Worm (Caenorhabditis elegans) whole organism, young adult: ENCODE measurements around the gene C25A8.2.

Experiments used
- C06A6.2 ChIP-seq: fragments of 200-800 bp; sonication (Bioruptor generic); conservative IDR thresholded peaks from 2 replicates; pipeline ENCODE4 v1.3.6; 2022; ENCODE audit warnings: missing genetic modification characterization, missing compliant biosample characterization
- F10E7.11 ChIP-seq: sonication (generic microtip); optimal IDR thresholded peaks from 2 replicates; lab custom pipeline; 2017; ENCODE audit warnings: mild to moderate bottlenecking, missing genetic modification characterization, moderate library complexity, missing compliant biosample characterization
- F23B12.7 ChIP-seq: sonication (generic microtip); optimal IDR thresholded peaks from 2 replicates; lab custom pipeline; 2017; ENCODE audit warnings: missing genetic modification characterization, mild to moderate bottlenecking, missing compliant biosample characterization, antibody characterized with exemption, moderate library complexity; ENCODE audit not compliant: insufficient read depth
- F52B5.7 ChIP-seq: sonication (generic microtip); optimal IDR thresholded peaks from 2 replicates; lab custom pipeline; 2016; ENCODE audit warnings: mild to moderate bottlenecking, missing genetic modification characterization, missing compliant biosample characterization
- F57A8.1 ChIP-seq: fragments of 200-800 bp; sonication (Bioruptor generic); optimal IDR thresholded peaks from 2 replicates; lab custom pipeline; 2018; ENCODE audit warnings: mild to moderate bottlenecking, missing genetic modification characterization, moderate library complexity, missing compliant biosample characterization
- T26A5.8 ChIP-seq: sonication (generic microtip); optimal IDR thresholded peaks from 2 replicates; lab custom pipeline; 2016; ENCODE audit warnings: missing genetic modification characterization, missing compliant biosample characterization
- Y53F4B.3 ChIP-seq: fragments of 200-800 bp; sonication (Bioruptor generic); IDR thresholded peaks from 2 replicates; pipeline ENCODE4 v1.3.6; 2022; ENCODE audit warnings: missing genetic modification reagents, missing genetic modification characterization, missing compliant biosample characterization
- Y67H2A.10 ChIP-seq: fragments of 200-800 bp; sonication (Bioruptor generic); conservative IDR thresholded peaks from 2 replicates; pipeline ENCODE4 v1.3.6; 2022; ENCODE audit warnings: missing genetic modification reagents, missing genetic modification characterization, missing compliant biosample characterization
- Y79H2A.3 ChIP-seq: fragments of 200-800 bp; sonication (Bioruptor generic); conservative IDR thresholded peaks from 2 replicates; pipeline ENCODE4 v1.3.6; 2022; ENCODE audit warnings: missing genetic modification reagents, missing genetic modification characterization, missing compliant biosample characterization
- Y95B8A.8 ChIP-seq: fragments of 200-800 bp; sonication (Bioruptor generic); IDR thresholded peaks from 2 replicates; pipeline ENCODE4 v1.3.6; 2022; ENCODE audit warnings: missing genetic modification reagents, missing genetic modification characterization, missing compliant biosample characterization
- aptf-3 ChIP-seq: fragments of 200-800 bp; sonication (Bioruptor generic); IDR thresholded peaks from 2 replicates; pipeline ENCODE4 v1.3.6; 2022; ENCODE audit warnings: missing genetic modification characterization, missing compliant biosample characterization
- ccch-3 ChIP-seq: fragments of 200-800 bp; sonication (Bioruptor generic); optimal IDR thresholded peaks from 2 replicates; lab custom pipeline; 2018; ENCODE audit warnings: mild to moderate bottlenecking, missing genetic modification characterization, missing compliant biosample characterization
- cebp-1 ChIP-seq, 2 experiments: fragments of 200-800 bp in 1 of 2; sonication (Bioruptor generic) in 1 of 2; sonication (generic microtip) in 1 of 2; IDR thresholded peaks in 1 of 2; optimal IDR thresholded peaks in 1 of 2; 2 replicates each; pipeline versions ENCODE4 v1.3.6 to Lab custom; 2017 to 2022; ENCODE audit warnings: missing compliant biosample characterization in 2 of 2, missing genetic modification characterization in 2 of 2, mild to moderate bottlenecking in 1 of 2, missing genetic modification reagents in 1 of 2, moderate library complexity in 1 of 2
- ceh-100 ChIP-seq: fragments of 200-800 bp; sonication (Bioruptor generic); IDR thresholded peaks from 2 replicates; pipeline ENCODE4 v1.3.6; 2022; ENCODE audit warnings: missing genetic modification reagents, missing genetic modification characterization, missing compliant biosample characterization
- ceh-40 ChIP-seq: fragments of 200-800 bp; sonication (Bioruptor generic); IDR thresholded peaks from 2 replicates; pipeline ENCODE4 v1.3.6; 2022; ENCODE audit warnings: missing genetic modification characterization, missing compliant biosample characterization
- ceh-58 ChIP-seq: fragments of 200-800 bp; sonication (Bioruptor generic); IDR thresholded peaks from 2 replicates; pipeline ENCODE4 v1.3.6; 2022; ENCODE audit warnings: missing genetic modification characterization, missing compliant biosample characterization
- ceh-91 ChIP-seq: fragments of 200-800 bp; sonication (Bioruptor generic); IDR thresholded peaks from 2 replicates; pipeline ENCODE4 v1.3.6; 2022; ENCODE audit warnings: missing genetic modification reagents, missing genetic modification characterization, missing compliant biosample characterization
- dox-1 ChIP-seq: fragments of 200-800 bp; sonication (Bioruptor generic); IDR thresholded peaks from 2 replicates; pipeline ENCODE4 v1.3.6; 2022; ENCODE audit warnings: missing genetic modification reagents, missing genetic modification characterization, missing compliant biosample characterization
- efl-1 ChIP-seq: fragments of 150-350 bp; optimal IDR thresholded peaks from 2 replicates; lab custom pipeline; 2014; ENCODE audit warnings: missing biosample characterization, missing genetic modification reagents, missing genetic modification characterization
- ekl-4 ChIP-seq: fragments of 200-800 bp; sonication (Bioruptor generic); IDR thresholded peaks from 2 replicates; pipeline ENCODE4 v1.3.6; 2022; ENCODE audit warnings: missing genetic modification reagents, missing genetic modification characterization, missing compliant biosample characterization
- ets-4 ChIP-seq: fragments of 200-800 bp; sonication (Bioruptor generic); optimal IDR thresholded peaks from 2 replicates; lab custom pipeline; 2018; ENCODE audit warnings: mild to moderate bottlenecking, missing genetic modification characterization, missing compliant biosample characterization
- gei-17 ChIP-seq: fragments of 200-800 bp; sonication (Bioruptor generic); optimal IDR thresholded peaks from 2 replicates; lab custom pipeline; 2018; ENCODE audit warnings: mild to moderate bottlenecking, missing genetic modification characterization, missing compliant biosample characterization
- hmg-1.2 ChIP-seq: fragments of 200-800 bp; sonication (Bioruptor generic); IDR thresholded peaks from 2 replicates; pipeline ENCODE4 v1.3.6; 2022; ENCODE audit warnings: missing genetic modification reagents, missing genetic modification characterization, missing compliant biosample characterization
- hsf-1 ChIP-seq: fragments of 200-800 bp; sonication (Bioruptor generic); IDR thresholded peaks from 2 replicates; pipeline ENCODE4 v1.3.6; 2022; ENCODE audit warnings: missing genetic modification reagents, missing genetic modification characterization, missing compliant biosample characterization
- let-607 ChIP-seq, 2 experiments: fragments of 200-800 bp in 1 of 2; sonication (Bioruptor generic) in 1 of 2; sonication (generic microtip) in 1 of 2; optimal IDR thresholded peaks; 2 replicates each; lab custom pipeline; 2016 to 2018; ENCODE audit warnings: mild to moderate bottlenecking in 2 of 2, missing compliant biosample characterization in 2 of 2, missing genetic modification characterization in 2 of 2, moderate library complexity in 2 of 2, missing genotype in 1 of 2
- lin-40 ChIP-seq: sonication (generic microtip); optimal IDR thresholded peaks from 2 replicates; lab custom pipeline; 2016; ENCODE audit warnings: missing genetic modification characterization, mild to moderate bottlenecking, missing compliant biosample characterization, missing genotype, missing genetic modification reagents
- lin-54 ChIP-seq: fragments of 200-800 bp; sonication (Bioruptor generic); optimal IDR thresholded peaks from 2 replicates; lab custom pipeline; 2018; ENCODE audit warnings: mild to moderate bottlenecking, missing genetic modification characterization, missing compliant biosample characterization
- madf-10 ChIP-seq: sonication (generic microtip); optimal IDR thresholded peaks from 2 replicates; lab custom pipeline; 2016; ENCODE audit warnings: mild to moderate bottlenecking, missing genetic modification characterization, missing compliant biosample characterization
- mes-4 ChIP-seq: sonication (generic microtip); optimal IDR thresholded peaks from 2 replicates; lab custom pipeline; 2016; ENCODE audit warnings: missing genotype, missing genetic modification characterization, missing compliant biosample characterization
- mxl-1 ChIP-seq: sonication (generic microtip); optimal IDR thresholded peaks from 2 replicates; lab custom pipeline; 2016; ENCODE audit warnings: missing genetic modification characterization, missing compliant biosample characterization
- nfya-1 ChIP-seq: sonication (generic microtip); optimal IDR thresholded peaks from 2 replicates; lab custom pipeline; 2017; ENCODE audit warnings: antibody characterized with exemption, missing compliant biosample characterization, missing genetic modification characterization, borderline replicate concordance; ENCODE audit not compliant: insufficient read depth
- nhr-120 ChIP-seq: fragments of 200-800 bp; sonication (Bioruptor generic); IDR thresholded peaks from 2 replicates; pipeline ENCODE4 v1.3.6; 2022; ENCODE audit warnings: missing genetic modification characterization, missing compliant biosample characterization
- nhr-179 ChIP-seq: sonication (generic microtip); optimal IDR thresholded peaks from 2 replicates; lab custom pipeline; 2016; ENCODE audit warnings: mild to moderate bottlenecking, missing genetic modification characterization, missing compliant biosample characterization
- pbrm-1 ChIP-seq: fragments of 200-800 bp; sonication (Bioruptor generic); IDR thresholded peaks from 2 replicates; pipeline ENCODE4 v1.3.6; 2022; ENCODE audit warnings: missing genetic modification reagents, missing genetic modification characterization, missing compliant biosample characterization
- rcor-1 ChIP-seq: fragments of 200-800 bp; sonication (Bioruptor generic); IDR thresholded peaks from 2 replicates; pipeline ENCODE4 v1.3.6; 2022; ENCODE audit warnings: missing genetic modification reagents, missing genetic modification characterization, missing compliant biosample characterization
- repo-1 ChIP-seq: sonication (generic microtip); optimal IDR thresholded peaks from 2 replicates; lab custom pipeline; 2017; ENCODE audit warnings: mild to moderate bottlenecking, missing genetic modification characterization, missing compliant biosample characterization
- sdz-38 ChIP-seq: sonication (generic microtip); optimal IDR thresholded peaks from 2 replicates; lab custom pipeline; 2016; ENCODE audit warnings: missing genotype, missing genetic modification characterization, missing compliant biosample characterization
- sea-2 ChIP-seq: fragments of 200-800 bp; sonication (Bioruptor generic); IDR thresholded peaks from 2 replicates; pipeline ENCODE4 v1.3.6; 2022; ENCODE audit warnings: missing genetic modification characterization, missing compliant biosample characterization
- snpc-1.1 ChIP-seq: sonication (generic microtip); optimal IDR thresholded peaks from 2 replicates; lab custom pipeline; 2017; ENCODE audit warnings: missing genetic modification characterization, mild to moderate bottlenecking, missing compliant biosample characterization, antibody characterized with exemption, moderate library complexity, missing genotype, missing genetic modification reagents; ENCODE audit not compliant: insufficient read depth
- somi-1 ChIP-seq: fragments of 200-800 bp; sonication (Bioruptor generic); optimal IDR thresholded peaks from 2 replicates; lab custom pipeline; 2018; ENCODE audit warnings: mild to moderate bottlenecking, missing genetic modification characterization, missing compliant biosample characterization
- tbx-9 ChIP-seq: sonication (generic microtip); optimal IDR thresholded peaks from 2 replicates; lab custom pipeline; 2016; ENCODE audit warnings: borderline replicate concordance, missing genetic modification characterization, inconsistent platforms, missing compliant biosample characterization
- tlf-1 ChIP-seq: fragments of 200-800 bp; sonication (Bioruptor generic); optimal IDR thresholded peaks from 2 replicates; lab custom pipeline; 2018; ENCODE audit warnings: mild to moderate bottlenecking, missing genetic modification characterization, missing compliant biosample characterization
- unc-130 ChIP-seq: sonication (generic microtip); optimal IDR thresholded peaks from 2 replicates; lab custom pipeline; 2016; ENCODE audit warnings: missing genetic modification reagents, missing genetic modification characterization, missing compliant biosample characterization
- ztf-18 ChIP-seq: sonication (generic microtip); optimal IDR thresholded peaks from 2 replicates; lab custom pipeline; 2016; ENCODE audit warnings: missing genotype, mild to moderate bottlenecking, missing genetic modification characterization, missing compliant biosample characterization

The C25A8.2 gene

DNA sequence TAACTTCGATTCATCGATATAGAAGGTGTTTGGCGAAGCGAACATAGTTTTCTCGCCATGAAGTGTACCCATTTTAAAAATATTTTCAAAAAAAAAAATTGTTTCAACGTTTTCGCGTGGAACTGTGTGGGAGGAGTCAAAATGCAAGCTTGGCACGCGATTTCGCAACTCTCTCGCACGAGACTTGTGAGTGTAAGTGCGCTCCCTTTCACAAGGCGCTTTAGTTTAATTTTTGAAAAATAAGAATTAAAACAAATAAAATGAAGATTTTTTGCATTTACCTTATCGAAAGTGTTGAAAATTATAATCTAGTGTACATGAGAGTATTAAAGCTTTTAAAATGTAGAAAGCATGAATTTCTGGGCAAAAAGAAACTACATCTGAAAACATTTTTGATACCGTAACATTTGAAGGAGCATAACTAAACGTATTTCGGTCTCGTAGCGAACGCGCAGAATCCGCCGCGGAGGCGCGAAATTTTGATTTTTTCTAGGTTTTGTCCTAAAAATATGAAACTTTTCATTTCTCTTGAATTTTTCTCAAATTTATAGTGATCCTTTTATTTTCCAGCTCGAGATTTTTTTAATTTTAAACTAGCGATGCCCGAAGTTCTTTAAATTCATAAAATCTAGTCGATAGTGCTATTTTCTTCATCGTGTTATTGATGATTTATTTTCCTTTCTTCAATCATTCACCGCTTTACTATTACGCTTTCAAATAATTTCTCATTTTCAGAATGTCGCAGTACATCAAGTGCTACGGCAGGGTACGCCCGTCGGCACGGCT, 30.0 kb downstream of the C25A8.2 start, which contains the start of the genes cogc-2 and klp-18 (continued):
- TF ChIP-seq lin-54 (peak; percentile 85), hmg-1.2 (peak; percentile 52), aptf-3 (GFP tag; lab: Robert Waterston, UW) (no peak), Y53F4B.3 (GFP tag; lab: Robert Waterston, UW) (peak; percentile 78), hsf-1 (peak; percentile 89), madf-10 (tag; lab: Kevin White, UChicago) (peak; percentile 29), rcor-1 (GFP tag; lab: Robert Waterston, UW) (peak; percentile 73; the same call in 1 of the 2 replicates), F57A8.1 (GFP tag; lab: Kevin White, UChicago) (no peak), ceh-100 (GFP tag; lab: Robert Waterston, UW) (peak; percentile 62), ceh-40 (GFP tag; lab: Robert Waterston, UW) (no peak), C06A6.2 (GFP tag; lab: Robert Waterston, UW) (0 out of 2 replicates have a peak, but pooled peaks have one; percentile 47), mes-4 (tag; lab: Kevin White, UChicago) (no peak), nhr-179 (tag; lab: Kevin White, UChicago) (no peak), nhr-120 (GFP tag; lab: Robert Waterston, UW) (no peak), Y79H2A.3 (GFP tag; lab: Robert Waterston, UW) (0 out of 2 replicates have a peak, but pooled peaks have one; percentile 26), lin-40 (tag; lab: Kevin White, UChicago) (peak; percentile 62), dox-1 (GFP tag; lab: Robert Waterston, UW) (peak; percentile 90), nfya-1 (tag; lab: Kevin White, UChicago) (no peak), T26A5.8 (tag; lab: Kevin White, UChicago) (no peak), F52B5.7 (tag; lab: Kevin White, UChicago) (no peak), mxl-1 (no peak), Y67H2A.10 (GFP tag; lab: Robert Waterston, UW) (no peak), ets-4 (GFP tag; lab: Kevin White, UChicago) (no peak), let-607 (tag; optimal IDR thresholded peaks at IDR 0.05; lab: Kevin White, UChicago) (peak; percentile 69 to 79), sea-2 (GFP tag; lab: Robert Waterston, UW) (no peak), tlf-1 (GFP tag; lab: Kevin White, UChicago) (peak; percentile 94), ztf-18 (tag; lab: Kevin White, UChicago) (peak; percentile 84), ccch-3 (GFP tag; lab: Kevin White, UChicago) (no peak), efl-1 (GFP tag; lab: Kevin White, UChicago) (peak; percentile 99), snpc-1.1 (tag; lab: Kevin White, UChicago) (peak; percentile 22), tbx-9 (tag; lab: Kevin White, UChicago) (no peak), pbrm-1 (GFP tag; lab: Robert Waterston, UW) (peak; percentile 58; the same call in 1 of the 2 replicates), F23B12.7 (tag; lab: Kevin White, UChicago) (peak; percentile 72)

DNA sequence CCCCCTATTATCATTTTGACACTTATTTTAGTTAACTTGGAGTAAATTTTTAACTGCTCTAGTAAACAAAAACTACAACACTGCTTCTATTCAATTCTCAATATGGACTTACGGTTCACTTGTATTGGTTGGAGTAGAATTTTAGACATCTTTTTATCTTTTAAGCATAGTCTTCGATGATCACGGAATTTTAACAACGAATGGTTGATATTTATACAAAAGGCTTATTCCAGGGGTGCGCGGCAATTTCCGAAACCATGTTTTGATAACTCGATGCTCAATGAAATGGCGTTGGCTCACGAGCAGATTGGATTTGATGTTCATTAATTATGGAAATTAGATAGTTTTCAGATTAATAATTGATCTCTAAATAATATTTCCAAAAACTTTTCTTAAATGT, 33.8 kb downstream of the C25A8.2 start:
- TF ChIP-seq sdz-38 (tag; lab: Kevin White, UChicago) (no peak), F10E7.11 (tag; lab: Kevin White, UChicago) (peak; percentile 72), hmg-1.2 (peak; percentile 39; the same call in 1 of the 2 replicates), gei-17 (no peak), ceh-58 (GFP tag; lab: Robert Waterston, UW) (peak; percentile 79; the same call in 1 of the 2 replicates), ceh-91 (GFP tag; lab: Robert Waterston, UW) (0 out of 2 replicates have a peak, but pooled peaks have one; percentile 13), Y53F4B.3 (GFP tag; lab: Robert Waterston, UW) (no peak), snpc-1.1 (tag; lab: Kevin White, UChicago) (peak; percentile 59), tbx-9 (tag; lab: Kevin White, UChicago) (no peak), Y95B8A.8 (peak; percentile 84), ceh-40 (GFP tag; lab: Robert Waterston, UW) (no peak), lin-40 (tag; lab: Kevin White, UChicago) (no peak), ekl-4 (GFP tag; lab: Robert Waterston, UW) (peak; percentile 91), unc-130 (GFP tag; lab: Kevin White, UChicago) (peak; percentile 92), aptf-3 (GFP tag; lab: Robert Waterston, UW) (no peak), cebp-1 (GFP tag; IDR thresholded peaks at IDR 0.05; lab: Robert Waterston, UW) (no peak), cebp-1 (tag; optimal IDR thresholded peaks at IDR 0.05; lab: Kevin White, UChicago) (peak; percentile 55), somi-1 (no peak), repo-1 (no peak)
